Worm (Caenorhabditis elegans) whole organism, late embryonic: Measurements from ENCODE around the gene sru-22.

Experiments
- C38D4.7 ChIP-seq: fragments of 200-800 bp; sonication (Bioruptor generic); optimal IDR thresholded peaks from 2 replicates; lab custom pipeline; 2018; ENCODE audit warnings: mild to moderate bottlenecking, missing genetic modification characterization, moderate library complexity, missing compliant biosample characterization
- F13H6.1 ChIP-seq: sonication (generic microtip); optimal IDR thresholded peaks from 2 replicates; lab custom pipeline; 2016; ENCODE audit warnings: missing genetic modification characterization, missing compliant biosample characterization
- T23F11.4 ChIP-seq: fragments of 200-800 bp; sonication (Bioruptor generic); optimal IDR thresholded peaks from 2 replicates; lab custom pipeline; 2018; ENCODE audit warnings: mild to moderate bottlenecking, missing genetic modification characterization, missing compliant biosample characterization
- ama-1 ChIP-seq: fragments of 150-350 bp; optimal IDR thresholded peaks from 2 replicates; lab custom pipeline; 2014
- ceh-14 ChIP-seq: sonication (generic microtip); optimal IDR thresholded peaks from 2 replicates; lab custom pipeline; 2016; ENCODE audit warnings: missing genotype, missing genetic modification characterization, missing compliant biosample characterization
- ceh-31 ChIP-seq: sonication (generic microtip); optimal IDR thresholded peaks from 2 replicates; lab custom pipeline; 2016; ENCODE audit warnings: missing genetic modification characterization, missing compliant biosample characterization
- ceh-34 ChIP-seq: sonication (generic microtip); optimal IDR thresholded peaks from 2 replicates; lab custom pipeline; 2016; ENCODE audit warnings: mild to moderate bottlenecking, missing genetic modification characterization, missing compliant biosample characterization
- ceh-45 ChIP-seq: fragments of 200-800 bp; sonication (Bioruptor generic); IDR thresholded peaks from 2 replicates; pipeline ENCODE4 v1.3.6; 2022; ENCODE audit warnings: missing genetic modification reagents, missing genetic modification characterization, missing compliant biosample characterization
- ceh-48 ChIP-seq: sonication (generic microtip); optimal IDR thresholded peaks from 2 replicates; lab custom pipeline; 2016; ENCODE audit warnings: missing genetic modification characterization, inconsistent platforms, missing compliant biosample characterization
- ceh-9 ChIP-seq: sonication (generic microtip); optimal IDR thresholded peaks from 2 replicates; lab custom pipeline; 2016; ENCODE audit warnings: mild to moderate bottlenecking, missing genetic modification characterization, inconsistent platforms, missing compliant biosample characterization
- che-1 ChIP-seq: sonication (generic microtip); optimal IDR thresholded peaks from 2 replicates; lab custom pipeline; 2016; ENCODE audit warnings: mild to moderate bottlenecking, missing genetic modification characterization, missing compliant biosample characterization
- dmd-4 ChIP-seq: sonication (generic microtip); optimal IDR thresholded peaks from 2 replicates; lab custom pipeline; 2016; ENCODE audit warnings: borderline replicate concordance, missing genetic modification characterization, missing compliant biosample characterization
- dve-1 ChIP-seq: sonication (generic microtip); optimal IDR thresholded peaks from 2 replicates; lab custom pipeline; 2017; ENCODE audit warnings: antibody characterized with exemption, mild to moderate bottlenecking, missing genetic modification characterization, missing compliant biosample characterization
- elt-4 ChIP-seq: sonication (generic microtip); optimal IDR thresholded peaks from 2 replicates; lab custom pipeline; 2016; ENCODE audit warnings: missing genetic modification characterization, missing compliant biosample characterization
- ets-4 ChIP-seq: sonication (generic microtip); optimal IDR thresholded peaks from 2 replicates; lab custom pipeline; 2016; ENCODE audit warnings: missing genetic modification characterization, missing compliant biosample characterization
- eyg-1 ChIP-seq: sonication (generic microtip); optimal IDR thresholded peaks from 2 replicates; lab custom pipeline; 2016; ENCODE audit warnings: missing genotype, missing genetic modification characterization, missing compliant biosample characterization
- fkh-10 ChIP-seq: fragments of 150-350 bp; optimal IDR thresholded peaks from 2 replicates; lab custom pipeline; 2014; ENCODE audit warnings: missing biosample characterization, missing genetic modification reagents, missing genetic modification characterization
- fkh-6 ChIP-seq: sonication (generic microtip); optimal IDR thresholded peaks from 2 replicates; lab custom pipeline; 2016; ENCODE audit warnings: missing genetic modification characterization, missing compliant biosample characterization
- gmeb-2 ChIP-seq: sonication (generic microtip); optimal IDR thresholded peaks from 2 replicates; lab custom pipeline; 2016; ENCODE audit warnings: missing genetic modification characterization, inconsistent platforms, missing compliant biosample characterization
- hlh-13 ChIP-seq: fragments of 200-800 bp; sonication (Bioruptor generic); optimal IDR thresholded peaks from 2 replicates; lab custom pipeline; 2018; ENCODE audit warnings: mild to moderate bottlenecking, missing genetic modification characterization, missing compliant biosample characterization
- hlh-15 ChIP-seq: sonication (generic microtip); optimal IDR thresholded peaks from 2 replicates; lab custom pipeline; 2016; ENCODE audit warnings: missing genetic modification characterization, missing compliant biosample characterization
- hlh-30 ChIP-seq: sonication (generic microtip); optimal IDR thresholded peaks from 2 replicates; lab custom pipeline; 2017; ENCODE audit warnings: antibody characterized with exemption, missing genetic modification characterization, missing compliant biosample characterization; ENCODE audit not compliant: insufficient read depth
- hlh-6 ChIP-seq: sonication (generic microtip); optimal IDR thresholded peaks from 2 replicates; lab custom pipeline; 2016; ENCODE audit warnings: missing genotype, missing genetic modification characterization, missing compliant biosample characterization
- lim-6 ChIP-seq: sonication (generic microtip); optimal IDR thresholded peaks from 2 replicates; lab custom pipeline; 2016; ENCODE audit warnings: missing genetic modification characterization, missing compliant biosample characterization
- mec-3 ChIP-seq: sonication (generic microtip); optimal IDR thresholded peaks from 2 replicates; lab custom pipeline; 2016; ENCODE audit warnings: borderline replicate concordance, missing genetic modification characterization, missing compliant biosample characterization
- npax-4 ChIP-seq: sonication (generic microtip); optimal IDR thresholded peaks from 2 replicates; lab custom pipeline; 2016; ENCODE audit warnings: missing genetic modification characterization, missing compliant biosample characterization
- odd-2 ChIP-seq: sonication (generic microtip); optimal IDR thresholded peaks from 2 replicates; lab custom pipeline; 2017; ENCODE audit warnings: antibody characterized with exemption, mild to moderate bottlenecking, missing genetic modification characterization, missing compliant biosample characterization
- pag-3 ChIP-seq: sonication (generic microtip); optimal IDR thresholded peaks from 2 replicates; lab custom pipeline; 2016; ENCODE audit warnings: missing compliant biosample characterization, missing genetic modification characterization, borderline replicate concordance
- pha-4 ChIP-seq: fragments of 150-350 bp; optimal IDR thresholded peaks from 2 replicates; lab custom pipeline; 2018; ENCODE audit warnings: missing biosample characterization, missing genetic modification reagents, missing genetic modification characterization
- ref-2 ChIP-seq: sonication (generic microtip); optimal IDR thresholded peaks from 2 replicates; lab custom pipeline; 2016; ENCODE audit warnings: missing genetic modification characterization, missing compliant biosample characterization
- rnt-1 ChIP-seq: sonication (generic microtip); optimal IDR thresholded peaks from 2 replicates; lab custom pipeline; 2016; ENCODE audit warnings: missing genetic modification characterization, missing compliant biosample characterization
- sox-2 ChIP-seq: fragments of 200-800 bp; sonication (Bioruptor generic); IDR thresholded peaks from 2 replicates; pipeline ENCODE4 v1.3.6; 2022; ENCODE audit warnings: missing genetic modification reagents, missing genetic modification characterization, missing compliant biosample characterization
- sox-4 ChIP-seq: sonication (generic microtip); optimal IDR thresholded peaks from 2 replicates; lab custom pipeline; 2017; ENCODE audit warnings: mild to moderate bottlenecking, missing genetic modification characterization, inconsistent platforms, missing compliant biosample characterization
- tbx-7 ChIP-seq: sonication (generic microtip); optimal IDR thresholded peaks from 2 replicates; lab custom pipeline; 2016; ENCODE audit warnings: missing genotype, missing genetic modification characterization, missing compliant biosample characterization
- ttx-3 ChIP-seq: sonication (generic microtip); optimal IDR thresholded peaks from 2 replicates; lab custom pipeline; 2016; ENCODE audit warnings: missing genetic modification reagents, missing genetic modification characterization, missing compliant biosample characterization
- unc-3 ChIP-seq, 2 experiments: fragments of 200-800 bp in 1 of 2; sonication (Bioruptor generic) in 1 of 2; sonication (generic microtip) in 1 of 2; conservative IDR thresholded peaks in 1 of 2; optimal IDR thresholded peaks in 1 of 2; 2 replicates each; pipeline versions ENCODE4 v1.3.6 to Lab custom; 2016 to 2022; ENCODE audit warnings: missing compliant biosample characterization in 2 of 2, missing genetic modification characterization in 2 of 2, missing genetic modification reagents in 1 of 2
- ztf-16 ChIP-seq: sonication (generic microtip); optimal IDR thresholded peaks from 2 replicates; lab custom pipeline; 2017; ENCODE audit warnings: missing genetic modification characterization, missing compliant biosample characterization

The sru-22 gene

ce11 chrV:16009564-16009963 is 34.8 kb upstream of the sru-22 start, which contains the start of gene str-233:
str-233 (minus strand) TSS chrV:16009664.
- TF ChIP-seq hlh-15 (tag; lab: Kevin White, UChicago) (no peak), ceh-34 (no peak), elt-4 (no peak), mec-3 (tag; lab: Kevin White, UChicago) (no peak), pha-4 (no peak), npax-4 (tag; lab: Kevin White, UChicago) (no peak), lim-6 (tag; lab: Kevin White, UChicago) (no peak), sox-2 (GFP tag; lab: Robert Waterston, UW) (no peak), ceh-14 (tag; lab: Kevin White, UChicago) (no peak), sox-4 (tag; lab: Kevin White, UChicago) (no peak)

- TF ChIP-seq ref-2 (tag; lab: Kevin White, UChicago), result no peak
- no peak for TF ChIP-seq unc-3 (GFP tag; conservative IDR thresholded peaks at IDR 0.05; lab: Robert Waterston, UW)
- TF ChIP-seq unc-3 (tag; optimal IDR thresholded peaks at IDR 0.05; lab: Kevin White, UChicago), result no peak
- no peak for TF ChIP-seq ceh-45 (GFP tag; lab: Robert Waterston, UW)
- no peak for TF ChIP-seq ceh-48 (tag; lab: Kevin White, UChicago)
- no peak for TF ChIP-seq hlh-13 (GFP tag; lab: Kevin White, UChicago)
- TF ChIP-seq eyg-1 (tag; lab: Kevin White, UChicago), result no peak
- TF ChIP-seq, all 69 proteins: peak for 0
Measured at ce11 chrV:16007505-16007904, 32.8 kb upstream of the sru-22 start, which contains the start of gene str-231. str-231 (minus strand) TSS chrV:16007605.

DNA sequence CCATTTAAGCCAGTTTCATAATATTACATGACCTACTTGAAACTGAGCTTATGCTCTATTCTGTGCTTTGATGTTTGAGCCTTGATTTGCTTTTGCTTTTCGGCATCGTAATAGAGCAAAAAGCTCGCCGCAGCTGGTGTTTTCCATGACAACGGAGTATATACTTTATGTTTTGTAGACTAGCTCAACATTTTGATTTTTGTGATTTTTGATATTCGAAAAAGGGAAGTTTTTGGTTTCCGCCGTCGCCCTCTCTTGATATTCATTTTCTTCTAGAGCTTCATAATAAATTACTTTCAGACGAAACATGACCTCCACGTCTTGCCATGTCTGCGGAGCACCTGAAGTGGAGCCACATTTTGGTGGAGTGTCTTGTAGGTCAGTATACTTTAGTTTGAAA is 27.6 kb upstream of the sru-22 start, which contains the start of gene nhr-63:
TSS of gene nhr-63 (plus strand) at position 301 of the 400 bp plus-strand sequence.
- no peak for TF ChIP-seq hlh-6 (tag; lab: Kevin White, UChicago)
- TF ChIP-seq ets-4 (tag; lab: Kevin White, UChicago), result no peak
- TF ChIP-seq che-1, result no peak
- TF ChIP-seq rnt-1 (tag; lab: Kevin White, UChicago), result no peak
- TF ChIP-seq ceh-45 (GFP tag; lab: Robert Waterston, UW), result no peak
- no peak for TF ChIP-seq ceh-14 (tag; lab: Kevin White, UChicago)
- no peak for TF ChIP-seq ttx-3
- TF ChIP-seq ama-1, result no peak

ce11 chrV:16000433-16000832 is 25.7 kb upstream of the sru-22 start, which contains the start of gene nhr-50:
nhr-50 (minus strand) TSS chrV:16000631.
- TF ChIP-seq fkh-10 (GFP tag; lab: Kevin White, UChicago) (no peak), hlh-30 (peak; percentile 15), ztf-16 (tag; lab: Kevin White, UChicago) (no peak)

DNA sequence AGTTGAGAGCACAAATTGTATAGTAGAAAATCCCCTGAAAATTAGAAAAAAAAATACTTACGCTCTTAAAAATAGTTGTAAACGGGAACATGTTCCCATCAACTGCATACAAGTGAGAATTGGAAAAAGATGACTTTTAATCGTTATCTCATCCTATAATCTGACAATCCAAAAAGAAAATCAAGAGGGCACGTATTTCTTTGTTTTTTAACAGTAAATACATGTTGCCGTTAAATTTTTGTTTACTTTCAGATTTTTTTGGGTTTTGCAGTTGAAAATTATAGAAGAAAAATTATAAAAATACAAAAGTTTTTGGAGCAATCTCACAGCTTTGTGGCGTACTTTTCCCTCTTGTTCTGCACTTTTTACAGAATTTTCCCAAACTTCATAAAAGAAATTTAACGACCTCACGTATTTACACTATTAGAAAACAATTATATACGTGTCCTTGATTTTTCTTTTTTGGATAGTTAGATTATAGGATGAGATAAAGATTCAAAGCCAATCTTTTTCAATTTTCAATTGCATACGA is 22.0 kb upstream of the sru-22 start, which contains the start of the genes C06C6.9 and C06C6.8:
TSS of gene C06C6.9 (minus strand) at position 101 of the 532 bp plus-strand sequence.
TSS of gene C06C6.8 (plus strand) at position 482 of the 532 bp plus-strand sequence.
- no peak for TF ChIP-seq ets-4 (tag; lab: Kevin White, UChicago)
- no peak for TF ChIP-seq T23F11.4 (GFP tag; lab: Kevin White, UChicago)
- TF ChIP-seq dve-1 (tag; lab: Kevin White, UChicago), result no peak
- TF ChIP-seq ztf-16 (tag; lab: Kevin White, UChicago), result no peak
- no peak for TF ChIP-seq ceh-9 (tag; lab: Kevin White, UChicago)
- TF ChIP-seq ceh-31, result no peak
- TF ChIP-seq elt-4, result no peak
- no peak for TF ChIP-seq gmeb-2 (tag; lab: Kevin White, UChicago)
- no peak for TF ChIP-seq ttx-3
- TF ChIP-seq ceh-48 (tag; lab: Kevin White, UChicago), result no peak
- TF ChIP-seq odd-2, result no peak
- TF ChIP-seq F13H6.1 (tag; lab: Kevin White, UChicago), result no peak
- TF ChIP-seq pag-3 (tag; lab: Kevin White, UChicago), result no peak
- TF ChIP-seq C38D4.7 (GFP tag; lab: Kevin White, UChicago), result no peak
- no peak for TF ChIP-seq ceh-14 (tag; lab: Kevin White, UChicago)
- TF ChIP-seq tbx-7 (tag; lab: Kevin White, UChicago), result no peak
- TF ChIP-seq fkh-6 (tag; lab: Kevin White, UChicago), result no peak
- TF ChIP-seq dmd-4 (tag; lab: Kevin White, UChicago), result no peak
- TF ChIP-seq fkh-10 (GFP tag; lab: Kevin White, UChicago), result no peak
